Worm (Caenorhabditis elegans) whole organism, L2 larva: ENCODE data around the gene F36D3.16.

Experiments
- C34F6.9 ChIP-seq: fragments of 150-350 bp; optimal IDR thresholded peaks from 2 replicates; lab custom pipeline; 2014; ENCODE audit warnings: missing biosample characterization, missing genetic modification characterization
- F13H6.1 ChIP-seq: sonication (generic microtip); optimal IDR thresholded peaks from 2 replicates; lab custom pipeline; 2016; ENCODE audit warnings: missing genetic modification characterization, missing compliant biosample characterization
- Y55F3AM.14 ChIP-seq: fragments of 200-800 bp; sonication (Bioruptor generic); optimal IDR thresholded peaks from 2 replicates; lab custom pipeline; 2018; ENCODE audit warnings: mild to moderate bottlenecking, missing genetic modification characterization, missing compliant biosample characterization
- ZK546.5 ChIP-seq: sonication (generic microtip); optimal IDR thresholded peaks from 2 replicates; lab custom pipeline; 2017; ENCODE audit warnings: missing biosample characterization, missing genetic modification characterization
- aly-2 ChIP-seq: fragments of 150-350 bp; optimal IDR thresholded peaks from 2 replicates; lab custom pipeline; 2014; ENCODE audit warnings: missing biosample characterization, missing genetic modification characterization
- ama-1 ChIP-seq: fragments of 150-350 bp; optimal IDR thresholded peaks from 2 replicates; lab custom pipeline; 2018; ENCODE audit warnings: inconsistent platforms
- blmp-1 ChIP-seq: sonication (generic microtip); optimal IDR thresholded peaks from 2 replicates; lab custom pipeline; 2017; ENCODE audit warnings: missing genetic modification characterization, mild to moderate bottlenecking, missing compliant biosample characterization, antibody characterized with exemption, moderate library complexity; ENCODE audit not compliant: insufficient read depth
- ceh-82 ChIP-seq: fragments of 150-350 bp; optimal IDR thresholded peaks from 2 replicates; lab custom pipeline; 2014; ENCODE audit warnings: missing biosample characterization, missing genetic modification characterization
- crh-2 ChIP-seq: sonication (generic microtip); optimal IDR thresholded peaks from 2 replicates; lab custom pipeline; 2017; ENCODE audit warnings: missing biosample characterization, missing genetic modification characterization
- dmd-4 ChIP-seq: sonication (generic microtip); optimal IDR thresholded peaks from 2 replicates; lab custom pipeline; 2017; ENCODE audit warnings: missing biosample characterization, missing genetic modification characterization
- egl-27 ChIP-seq: sonication (generic microtip); optimal IDR thresholded peaks from 3 replicates; lab custom pipeline; 2017; ENCODE audit warnings: missing biosample characterization, missing genetic modification reagents, missing genetic modification characterization
- elt-1 ChIP-seq: fragments of 150-350 bp; optimal IDR thresholded peaks from 2 replicates; lab custom pipeline; 2014; ENCODE audit warnings: missing biosample characterization, missing genetic modification characterization
- fos-1 ChIP-seq: fragments of 150-350 bp; optimal IDR thresholded peaks from 2 replicates; lab custom pipeline; 2014; ENCODE audit warnings: missing biosample characterization, missing genetic modification characterization
- gmeb-1 ChIP-seq: fragments of 150-350 bp; optimal IDR thresholded peaks from 2 replicates; lab custom pipeline; 2014; ENCODE audit warnings: missing biosample characterization, missing genetic modification characterization
- lin-11 ChIP-seq: fragments of 150-350 bp; sonication (generic microtip); optimal IDR thresholded peaks from 2 replicates; lab custom pipeline; 2014; ENCODE audit warnings: missing biosample characterization, missing genetic modification characterization, inconsistent platforms, mixed read lengths
- lin-13 ChIP-seq: fragments of 150-350 bp; optimal IDR thresholded peaks from 2 replicates; lab custom pipeline; 2014; ENCODE audit warnings: missing biosample characterization, missing genetic modification reagents, missing genetic modification characterization
- lsy-2 ChIP-seq, 2 experiments: fragments of 150-350 bp in 1 of 2; sonication (generic microtip) in 1 of 2; optimal IDR thresholded peaks; 2 replicates each; lab custom pipeline; 2014 to 2017; ENCODE audit warnings: missing biosample characterization in 2 of 2, missing genetic modification characterization in 2 of 2
- mab-5 ChIP-seq: fragments of 150-350 bp; optimal IDR thresholded peaks from 2 replicates; lab custom pipeline; 2014; ENCODE audit warnings: missing biosample characterization, missing genetic modification characterization
- mbf-1 ChIP-seq: sonication (generic microtip); optimal IDR thresholded peaks from 2 replicates; lab custom pipeline; 2017; ENCODE audit warnings: missing biosample characterization, missing genetic modification characterization
- mdl-1 ChIP-seq, 2 experiments: fragments of 150-350 bp in 1 of 2; sonication (generic microtip) in 1 of 2; optimal IDR thresholded peaks; 2 replicates each; lab custom pipeline; 2017; ENCODE audit warnings: missing biosample characterization in 2 of 2, missing genetic modification characterization in 2 of 2
- nhr-10 ChIP-seq: sonication (generic microtip); optimal IDR thresholded peaks from 2 replicates; lab custom pipeline; 2017; ENCODE audit warnings: missing biosample characterization, missing genetic modification characterization
- nhr-12 ChIP-seq: fragments of 150-350 bp; optimal IDR thresholded peaks from 2 replicates; lab custom pipeline; 2014; ENCODE audit warnings: missing biosample characterization, missing genetic modification characterization
- nhr-129 ChIP-seq: fragments of 150-350 bp; optimal IDR thresholded peaks from 2 replicates; lab custom pipeline; 2014; ENCODE audit warnings: missing biosample characterization, missing genetic modification characterization
- nhr-21 ChIP-seq: fragments of 150-350 bp; optimal IDR thresholded peaks from 2 replicates; lab custom pipeline; 2014; ENCODE audit warnings: missing biosample characterization, missing genetic modification characterization
- nhr-23 ChIP-seq: fragments of 150-350 bp; optimal IDR thresholded peaks from 2 replicates; lab custom pipeline; 2014; ENCODE audit warnings: missing biosample characterization, missing genetic modification reagents, missing genetic modification characterization
- nhr-237 ChIP-seq: fragments of 150-350 bp; optimal IDR thresholded peaks from 2 replicates; lab custom pipeline; 2014; ENCODE audit warnings: missing biosample characterization, missing genetic modification characterization
- nhr-25 ChIP-seq: fragments of 150-350 bp; sonication (generic microtip); optimal IDR thresholded peaks from 3 replicates; lab custom pipeline; 2014; ENCODE audit warnings: missing biosample characterization, missing genetic modification characterization
- nhr-6 ChIP-seq: fragments of 150-350 bp; optimal IDR thresholded peaks from 2 replicates; lab custom pipeline; 2014; ENCODE audit warnings: missing biosample characterization, missing genetic modification characterization
- nhr-77 ChIP-seq: fragments of 150-350 bp; optimal IDR thresholded peaks from 2 replicates; lab custom pipeline; 2014; ENCODE audit warnings: missing biosample characterization, missing genetic modification characterization
- peb-1 ChIP-seq: fragments of 150-350 bp; optimal IDR thresholded peaks from 2 replicates; lab custom pipeline; 2014; ENCODE audit warnings: missing biosample characterization, missing genetic modification characterization
- sem-4 ChIP-seq: fragments of 150-350 bp; optimal IDR thresholded peaks from 2 replicates; lab custom pipeline; 2014; ENCODE audit warnings: missing biosample characterization, missing genetic modification reagents, missing genetic modification characterization
- sma-3 ChIP-seq: sonication (generic microtip); optimal IDR thresholded peaks from 2 replicates; lab custom pipeline; 2016; ENCODE audit warnings: missing genetic modification reagents, missing genetic modification characterization, missing compliant biosample characterization
- sma-9 ChIP-seq, 2 experiments: fragments of 150-350 bp in 1 of 2; sonication (generic microtip) in 1 of 2; optimal IDR thresholded peaks; 2 replicates each; lab custom pipeline; 2014 to 2016; ENCODE audit warnings: missing genetic modification characterization in 2 of 2, mild to moderate bottlenecking in 1 of 2, missing biosample characterization in 1 of 2, missing compliant biosample characterization in 1 of 2, missing genetic modification reagents in 1 of 2, moderate library complexity in 1 of 2
- snpc-4 ChIP-seq: fragments of 150-350 bp; optimal IDR thresholded peaks from 2 replicates; lab custom pipeline; 2014; ENCODE audit warnings: missing biosample characterization, missing genetic modification characterization
- unc-39 ChIP-seq: fragments of 150-350 bp; optimal IDR thresholded peaks from 2 replicates; lab custom pipeline; 2014; ENCODE audit warnings: missing biosample characterization, missing genetic modification characterization
- unc-55 ChIP-seq: fragments of 150-350 bp; sonication (generic microtip); optimal IDR thresholded peaks from 3 replicates; lab custom pipeline; 2014; ENCODE audit warnings: missing biosample characterization, missing genetic modification reagents, missing genetic modification characterization
- unc-62 ChIP-seq: fragments of 150-350 bp; optimal IDR thresholded peaks from 2 replicates; lab custom pipeline; 2014; ENCODE audit warnings: missing biosample characterization, missing genetic modification reagents, missing genetic modification characterization
- zag-1 ChIP-seq: fragments of 150-350 bp; optimal IDR thresholded peaks from 2 replicates; lab custom pipeline; 2014; ENCODE audit warnings: missing biosample characterization, missing genetic modification characterization
- ztf-11 ChIP-seq: sonication (generic microtip); optimal IDR thresholded peaks from 2 replicates; lab custom pipeline; 2017; ENCODE audit warnings: missing biosample characterization, missing genetic modification characterization
- ztf-4 ChIP-seq: fragments of 150-350 bp; optimal IDR thresholded peaks from 2 replicates; lab custom pipeline; 2014; ENCODE audit warnings: missing biosample characterization, missing genetic modification characterization

The F36D3.16 gene

ce11 chrV:16483681-16484080 is 44.2 kb upstream of the F36D3.16 start, which contains the start of gene srh-139:
srh-139 (plus strand) TSS chrV:16483981.
- no peak for TF ChIP-seq nhr-129 (tag; lab: Kevin White, UChicago)
- no peak for TF ChIP-seq ceh-82 (tag; lab: Kevin White, UChicago)
- no peak for TF ChIP-seq gmeb-1 (tag; lab: Kevin White, UChicago)
- TF ChIP-seq sma-3 = no peak
- TF ChIP-seq nhr-6 (tag; lab: Kevin White, UChicago) = no peak
- TF ChIP-seq nhr-21 (tag; lab: Kevin White, UChicago) = no peak
- TF ChIP-seq crh-2 = no peak
- TF ChIP-seq nhr-77 (tag; lab: Kevin White, UChicago) = no peak
- no peak for TF ChIP-seq snpc-4 (tag; lab: Kevin White, UChicago)

ce11 chrV:16487474-16487873 is 40.4 kb upstream of the F36D3.16 start, which contains the start of gene Y32B12A.5:
Y32B12A.5 (minus strand) TSS chrV:16487574.
- TF ChIP-seq sma-3 (no peak), mdl-1 (tag; optimal IDR thresholded peaks at IDR 0.05; lab: Kevin White, UChicago) (no peak), F13H6.1 (no peak), mab-5 (tag; lab: Kevin White, UChicago) (no peak), unc-62 (GFP tag; lab: Kevin White, UChicago) (no peak), nhr-10 (tag; lab: Kevin White, UChicago) (no peak), ZK546.5 (tag; lab: Kevin White, UChicago) (no peak), sem-4 (tag; lab: Kevin White, UChicago) (no peak)

ce11 chrV:16488172-16488571 is 39.7 kb upstream of the F36D3.16 start, which contains the start of gene sqst-4:
sqst-4 (plus strand) TSS chrV:16488472.
- TF ChIP-seq ceh-82 (tag; lab: Kevin White, UChicago) (no peak), ZK546.5 (tag; lab: Kevin White, UChicago) (no peak), unc-62 (GFP tag; lab: Kevin White, UChicago) (no peak), elt-1 (no peak), nhr-12 (no peak)
- TF ChIP-seq, all 48 proteins: peak for 0

ce11 chrV:16494359-16494758 is 33.5 kb upstream of the F36D3.16 start, which contains the start of gene comt-2:
comt-2 (minus strand) TSS chrV:16494489.
- no peak for TF ChIP-seq aly-2
- TF ChIP-seq ztf-4 (tag; lab: Kevin White, UChicago) = no peak
- no peak for TF ChIP-seq nhr-77 (tag; lab: Kevin White, UChicago)
- TF ChIP-seq fos-1 (tag; lab: Kevin White, UChicago) = peak; percentile 72
- peak; percentile 60 for TF ChIP-seq sma-9 (GFP tag; optimal IDR thresholded peaks at IDR 0.05; lab: Kevin White, UChicago)
- TF ChIP-seq sma-9 (tag; optimal IDR thresholded peaks at IDR 0.05; lab: Kevin White, UChicago) = no peak
- no peak for TF ChIP-seq C34F6.9 (tag; lab: Kevin White, UChicago)
- TF ChIP-seq unc-39 (tag; lab: Kevin White, UChicago) = no peak
- no peak for TF ChIP-seq nhr-25 (tag; lab: Kevin White, UChicago)
- TF ChIP-seq ama-1 (lab: Kevin White, UChicago) = no peak
- no peak for TF ChIP-seq lin-13
- no peak for TF ChIP-seq nhr-12
- no peak for TF ChIP-seq ceh-82 (tag; lab: Kevin White, UChicago)
- no peak for TF ChIP-seq mbf-1 (tag; lab: Kevin White, UChicago)
- no peak for TF ChIP-seq nhr-237 (tag; lab: Kevin White, UChicago)
- TF ChIP-seq dmd-4 = no peak

DNA sequence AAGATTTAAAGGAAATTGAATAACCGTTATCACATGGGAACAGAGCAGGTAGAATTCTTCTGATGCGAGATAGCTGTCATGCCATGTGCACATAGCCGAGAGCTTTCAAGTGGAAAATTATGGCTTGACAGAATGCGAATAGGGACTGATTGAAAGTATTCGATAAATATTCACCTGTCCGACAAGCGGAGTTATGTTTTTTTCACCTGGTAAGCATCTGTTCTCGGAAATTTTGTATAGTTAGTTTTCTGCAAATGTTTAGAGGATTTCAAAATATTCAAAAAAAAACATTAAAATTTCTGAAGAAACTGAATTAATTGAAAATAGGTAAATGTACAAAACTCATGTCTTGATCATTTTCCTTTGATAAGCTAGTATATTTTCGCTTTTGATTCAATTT is 30.4 kb upstream of the F36D3.16 start, which contains the start of gene srh-136:
Gene srh-136, minus strand, starts transcription at position 93 of the 400 bp plus-strand sequence.
- TF ChIP-seq lin-11 (tag; lab: Kevin White, UChicago) (no peak), egl-27 (no peak), dmd-4 (no peak)

DNA sequence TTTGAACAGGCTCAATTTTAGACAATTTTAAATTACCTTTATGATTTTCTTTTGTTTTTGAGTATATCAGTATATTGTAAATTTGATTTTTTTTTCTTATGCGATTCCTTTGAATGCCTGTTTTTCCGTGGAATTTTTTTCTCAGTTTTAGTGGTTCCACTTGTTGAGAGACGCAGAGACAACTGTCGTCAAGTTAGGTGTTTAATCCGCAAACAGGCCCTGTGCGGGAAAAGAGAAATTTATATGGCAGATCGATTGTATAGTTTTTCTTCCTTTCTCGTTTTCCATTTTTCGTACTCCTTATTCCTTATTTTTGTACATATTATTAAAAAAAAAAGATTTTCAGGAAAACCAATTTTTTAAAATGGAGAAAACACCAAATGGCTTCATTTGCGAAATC is 28.9 kb upstream of the F36D3.16 start, which contains the start of gene F36D3.1:
Gene F36D3.1, plus strand, starts transcription at position 347 of the 400 bp plus-strand sequence.
- TF ChIP-seq unc-39 (tag; lab: Kevin White, UChicago) (no peak), unc-55 (GFP tag; lab: Kevin White, UChicago) (peak; percentile 65), Y55F3AM.14 (no peak), mbf-1 (tag; lab: Kevin White, UChicago) (no peak), blmp-1 (no peak), nhr-129 (tag; lab: Kevin White, UChicago) (peak; percentile 53), mab-5 (tag; lab: Kevin White, UChicago) (no peak), peb-1 (tag; lab: Kevin White, UChicago) (no peak), ztf-4 (tag; lab: Kevin White, UChicago) (no peak), lsy-2 (tag; optimal IDR thresholded peaks at IDR 0.05; lab: Kevin White, UChicago) (peak; percentile 29 to 73), dmd-4 (no peak), crh-2 (peak; percentile 34), unc-62 (GFP tag; lab: Kevin White, UChicago) (no peak), snpc-4 (tag; lab: Kevin White, UChicago) (peak; percentile 67), sma-3 (no peak), ZK546.5 (tag; lab: Kevin White, UChicago) (no peak), fos-1 (tag; lab: Kevin White, UChicago) (peak; percentile 15), gmeb-1 (tag; lab: Kevin White, UChicago) (peak; percentile 80), ztf-11 (tag; lab: Kevin White, UChicago) (no peak), C34F6.9 (tag; lab: Kevin White, UChicago) (peak; percentile 43), sem-4 (tag; lab: Kevin White, UChicago) (peak; percentile 23), nhr-12 (no peak), zag-1 (no peak), nhr-23 (no peak), elt-1 (no peak), lin-13 (peak; percentile 56)
